Worm (Caenorhabditis elegans): Measurements from ENCODE around the gene sre-38.

DNA sequence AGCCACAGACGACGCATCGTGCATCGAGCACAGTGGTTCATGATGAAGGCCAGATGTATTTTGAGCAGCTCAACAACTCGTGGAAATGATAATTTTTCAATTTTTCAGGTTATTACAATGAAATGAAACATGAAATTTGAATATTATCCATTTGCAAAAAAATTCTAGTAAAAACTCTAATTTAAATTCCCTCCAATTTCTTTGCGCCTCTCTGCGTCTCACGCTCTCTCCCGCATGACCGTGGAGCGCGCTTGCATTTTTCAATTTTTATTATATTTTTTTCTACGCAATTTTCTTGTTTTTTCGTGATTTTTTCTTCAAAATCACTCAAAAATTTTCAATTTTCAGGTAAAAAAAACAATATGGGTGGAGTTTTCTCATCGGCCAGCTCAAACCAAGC, 2.0 kb downstream of the sre-38 start, which contains the start of gene tag-281:
- TF ChIP-seq F49E8.2 (tag; optimal IDR thresholded peaks at IDR 0.05; ENCODE audit: borderline replicate concordance) (no peak), daf-12 (tag; optimal IDR thresholded peaks at IDR 0.05) (no peak), zag-1 (tag; optimal IDR thresholded peaks at IDR 0.05) (no peak), aly-2 (tag; optimal IDR thresholded peaks at IDR 0.05) (no peak), unc-62 (GFP tag; optimal IDR thresholded peaks at IDR 0.05 in 1 of 2) (peak in 1 of 2 experiments; percentile 45), unc-62 (tag; optimal IDR thresholded peaks at IDR 0.05) (no peak), snpc-1.2 (GFP tag; IDR thresholded peaks at IDR 0.05) (no peak), lin-13 (GFP tag; optimal IDR thresholded peaks at IDR 0.05) (peak; percentile 66), cey-2 (tag; optimal IDR thresholded peaks at IDR 0.05; ENCODE audit: borderline replicate concordance, insufficient read depth) (no peak), ceh-62 (tag; optimal IDR thresholded peaks at IDR 0.05) (no peak), skn-1 (tag; optimal IDR thresholded peaks at IDR 0.05) (no peak), nhr-28 (tag; optimal IDR thresholded peaks at IDR 0.05) (no peak), hlh-30 (tag; optimal IDR thresholded peaks at IDR 0.05; ENCODE audit: insufficient read depth) (no peak), mdl-1 (tag; optimal IDR thresholded peaks at IDR 0.05) (peak in 1 of 2 experiments; percentile 17)
